Worm (Caenorhabditis elegans) whole organism, L1 larva: ENCODE measurements around the gene arr-1.

Source experiments
- alr-1 ChIP-seq: fragments of 200-800 bp; sonication (Bioruptor generic); optimal IDR thresholded peaks from 2 replicates; lab custom pipeline; 2018; ENCODE audit warnings: borderline replicate concordance, mild to moderate bottlenecking, missing genetic modification characterization, missing compliant biosample characterization
- efl-1 ChIP-seq, 4 experiments: fragments of 150-350 bp; optimal IDR thresholded peaks in 3 of 4; peaks in 1 of 4; 1 replicate in 1 of 4; 2 replicates in 3 of 4; lab custom pipeline; 2014; ENCODE audit warnings: missing biosample characterization in 2 of 4, missing genetic modification characterization in 2 of 4, missing genetic modification reagents in 2 of 4
- lin-15B ChIP-seq: fragments of 150-350 bp; sonication (generic microtip); optimal IDR thresholded peaks from 3 replicates; lab custom pipeline; 2014; ENCODE audit warnings: missing biosample characterization, missing genetic modification characterization
- lsy-2 ChIP-seq, 2 experiments: fragments of 150-350 bp; optimal IDR thresholded peaks; 2 replicates each; lab custom pipeline; 2014; ENCODE audit warnings: missing biosample characterization in 2 of 2, missing genetic modification characterization in 2 of 2
- nhr-28 ChIP-seq: fragments of 150-350 bp; optimal IDR thresholded peaks from 2 replicates; lab custom pipeline; 2014; ENCODE audit warnings: missing biosample characterization, missing genetic modification characterization
- pqm-1 ChIP-seq: sonication (generic microtip); optimal IDR thresholded peaks from 3 replicates; lab custom pipeline; 2017; ENCODE audit warnings: missing biosample characterization, missing genetic modification characterization

DNA sequence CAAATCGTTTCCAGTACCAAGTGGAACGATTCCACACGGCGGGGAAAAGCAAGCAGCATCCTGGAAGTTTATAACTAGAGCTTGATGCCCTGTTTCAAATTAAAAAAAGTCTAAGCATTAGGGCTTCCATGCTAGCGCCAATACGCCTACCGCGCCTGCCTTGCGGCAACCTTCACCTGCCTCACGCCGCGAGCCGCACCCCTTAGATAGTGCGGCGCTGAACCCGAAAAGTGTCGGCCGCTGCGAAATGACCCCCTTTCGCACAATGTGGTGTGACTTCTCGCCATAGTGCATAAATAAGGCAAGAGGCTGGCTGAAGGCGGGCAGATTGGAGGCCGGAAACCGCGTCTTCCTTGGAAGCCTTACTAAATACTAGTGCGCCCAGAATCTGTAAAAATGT, 35.9 kb downstream of the arr-1 start:
- TF ChIP-seq nhr-28 (tag; lab: Kevin White, UChicago) (no peak), efl-1 (optimal IDR thresholded peaks at IDR 0.05; lab: Kevin White, UChicago) (no peak), efl-1 (GFP tag; optimal IDR thresholded peaks at IDR 0.05 in 1 of 2; lab: Kevin White, UChicago) (no peak), lsy-2 (tag; optimal IDR thresholded peaks at IDR 0.05; lab: Kevin White, UChicago) (no peak), lin-15B (tag; lab: Kevin White, UChicago) (no peak), alr-1 (tag; lab: Kevin White, UChicago) (no peak), pqm-1 (no peak)
